Fruit fly (Drosophila melanogaster): ENCODE data around the gene UQCR-Q.

DNA sequence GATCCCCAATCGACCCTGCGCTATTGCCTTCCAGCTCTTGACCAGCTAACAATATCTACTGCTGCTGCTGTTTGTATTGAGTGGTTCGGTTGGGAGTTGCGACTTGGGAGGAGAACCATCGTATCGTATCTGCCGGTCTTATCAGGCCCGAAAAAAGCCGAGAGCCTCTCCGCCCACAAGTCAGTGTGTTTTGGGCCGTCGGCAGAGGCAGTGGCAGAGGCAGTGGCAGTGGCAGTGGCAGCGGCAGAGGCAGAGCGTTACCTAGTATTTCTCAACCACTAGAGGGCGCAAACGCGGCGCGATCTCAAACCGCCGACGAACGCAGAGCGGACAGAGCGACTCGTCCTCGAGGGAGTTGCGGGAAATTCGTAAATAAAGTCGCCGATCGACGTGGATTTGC, 4.5 kb upstream of the UQCR-Q start, which contains the start of gene SecCl:
- TF ChIP-seq Myc (optimal IDR thresholded peaks at IDR 0.05) (no peak), insv (optimal IDR thresholded peaks at IDR 0.05) (no peak), psq (optimal IDR thresholded peaks at IDR 0.05) (no peak)

Measured in Kc167 (cell line).